Worm (Caenorhabditis elegans) whole organism, mixed stage, embryonic: ENCODE data around the gene nuo-3.

Source experiments
- ceh-83 ChIP-seq: fragments of 200-800 bp; sonication (Bioruptor generic); optimal IDR thresholded peaks from 2 replicates; lab custom pipeline; 2018; ENCODE audit warnings: mild to moderate bottlenecking, missing genetic modification characterization, missing compliant biosample characterization
- lin-13 ChIP-seq: fragments of 150-350 bp; optimal IDR thresholded peaks from 2 replicates; lab custom pipeline; 2014; ENCODE audit warnings: missing biosample characterization, missing genetic modification characterization
- lsy-2 ChIP-seq: fragments of 150-350 bp; optimal IDR thresholded peaks from 2 replicates; lab custom pipeline; 2014; ENCODE audit warnings: missing biosample characterization, missing genetic modification characterization
- mab-5 ChIP-seq: fragments of 150-350 bp; optimal IDR thresholded peaks from 2 replicates; lab custom pipeline; 2014; ENCODE audit warnings: missing biosample characterization, missing genetic modification characterization
- mep-1 ChIP-seq: fragments of 150-350 bp; optimal IDR thresholded peaks from 2 replicates; lab custom pipeline; 2017; ENCODE audit warnings: missing biosample characterization, missing genetic modification reagents, missing genetic modification characterization, inconsistent platforms
- nhr-237 ChIP-seq: fragments of 150-350 bp; optimal IDR thresholded peaks from 2 replicates; lab custom pipeline; 2014; ENCODE audit warnings: missing biosample characterization, missing genetic modification characterization
- nhr-76 ChIP-seq: sonication (generic microtip); optimal IDR thresholded peaks from 2 replicates; lab custom pipeline; 2017; ENCODE audit warnings: missing biosample characterization, missing genetic modification characterization
- pha-4 ChIP-seq: fragments of 150-350 bp; optimal IDR thresholded peaks from 2 replicates; lab custom pipeline; 2018; ENCODE audit warnings: missing biosample characterization, missing genetic modification reagents, missing genetic modification characterization
- snpc-4 ChIP-seq: fragments of 150-350 bp; optimal IDR thresholded peaks from 2 replicates; lab custom pipeline; 2014; ENCODE audit warnings: missing biosample characterization, missing genetic modification characterization
- tbx-8 ChIP-seq: fragments of 200-800 bp; sonication (Bioruptor generic); optimal IDR thresholded peaks from 2 replicates; lab custom pipeline; 2018; ENCODE audit warnings: mild to moderate bottlenecking, missing genetic modification characterization, moderate library complexity, missing compliant biosample characterization
- unc-39 ChIP-seq: fragments of 150-350 bp; optimal IDR thresholded peaks from 2 replicates; lab custom pipeline; 2014; ENCODE audit warnings: missing biosample characterization, missing genetic modification characterization
- unc-62 ChIP-seq: fragments of 150-350 bp; optimal IDR thresholded peaks from 2 replicates; lab custom pipeline; 2014; ENCODE audit warnings: missing biosample characterization, missing genetic modification reagents, missing genetic modification characterization
- ztf-11 ChIP-seq: fragments of 150-350 bp; optimal IDR thresholded peaks from 2 replicates; lab custom pipeline; 2014; ENCODE audit warnings: missing biosample characterization, missing genetic modification characterization

DNA sequence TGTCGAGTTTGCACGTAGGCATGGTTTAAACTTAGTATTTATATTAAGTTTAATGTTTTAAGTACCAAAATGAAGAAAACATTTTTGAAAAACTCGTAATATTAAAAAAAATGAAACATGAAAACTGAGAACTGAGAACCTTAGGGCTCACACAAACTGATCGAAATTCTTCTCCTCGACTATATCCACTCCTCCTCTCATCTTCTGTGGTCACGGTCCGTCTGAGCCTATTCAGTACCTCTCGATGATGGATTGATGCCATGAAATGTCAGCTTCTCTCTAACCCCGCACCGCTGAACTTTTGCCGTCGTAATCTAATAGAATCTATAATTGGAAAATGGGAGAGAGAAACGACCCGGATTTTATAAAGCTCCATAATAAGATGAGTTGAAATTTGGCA lies 12.9 kb downstream of the nuo-3 start, which contains the start of gene nlp-56:
- no peak for TF ChIP-seq ceh-83
- TF ChIP-seq lin-13 (tag; lab: Kevin White, UChicago) = no peak
- TF ChIP-seq mab-5 (tag; lab: Kevin White, UChicago) = no peak
- no peak for TF ChIP-seq nhr-76 (tag; lab: Kevin White, UChicago)
- TF ChIP-seq pha-4 (tag; lab: Kevin White, UChicago) = no peak
- TF ChIP-seq unc-39 = no peak
- TF ChIP-seq tbx-8 (GFP tag; lab: Kevin White, UChicago) = no peak
- TF ChIP-seq mep-1 (tag; lab: Kevin White, UChicago) = no peak
- TF ChIP-seq lsy-2 (tag; lab: Kevin White, UChicago) = no peak
- TF ChIP-seq ztf-11 = no peak
- no peak for TF ChIP-seq snpc-4 (tag; lab: Kevin White, UChicago)
- no peak for TF ChIP-seq nhr-237 (tag; lab: Kevin White, UChicago)
- no peak for TF ChIP-seq unc-62 (GFP tag; lab: Kevin White, UChicago)
